Fruit fly (Drosophila melanogaster) whole organism, prepupa: ENCODE results near the gene Pfas.

ENCODE experiments used
- CG10631 ChIP-seq: fragments of 200-800 bp; sonication (Bioruptor generic); optimal IDR thresholded peaks from 2 replicates; lab custom pipeline; 2016; ENCODE audit warnings: missing biosample characterization, missing genetic modification characterization
- CG10669 ChIP-seq: fragments of 200-800 bp; sonication (Bioruptor generic); optimal IDR thresholded peaks from 3 replicates; lab custom pipeline; 2018; ENCODE audit warnings: missing biosample characterization, mild to moderate bottlenecking, missing genetic modification characterization, moderate library complexity
- CG11294 ChIP-seq: fragments of 200-800 bp; sonication (Bioruptor generic); IDR thresholded peaks from 2 replicates; pipeline ENCODE4 v1.3.6; 2022; ENCODE audit warnings: missing biosample characterization, missing genetic modification characterization
- CG11762 ChIP-seq: fragments of 200-800 bp; sonication (Bioruptor generic); optimal IDR thresholded peaks from 3 replicates; lab custom pipeline; 2016; ENCODE audit warnings: missing biosample characterization, missing genetic modification characterization; ENCODE audit not compliant: insufficient read depth
- CG11902 ChIP-seq: fragments of 200-800 bp; sonication (Bioruptor generic); optimal IDR thresholded peaks from 3 replicates; lab custom pipeline; 2016; ENCODE audit warnings: missing biosample characterization, missing genetic modification characterization
- CG15336 ChIP-seq: fragments of 200-800 bp; sonication (Bioruptor generic); IDR thresholded peaks from 2 replicates; pipeline ENCODE4 v1.3.6; 2022; ENCODE audit warnings: missing biosample characterization, missing genetic modification characterization
- CG3032 ChIP-seq: fragments of 200-800 bp; optimal IDR thresholded peaks from 2 replicates; lab custom pipeline; 2019; ENCODE audit warnings: missing biosample characterization, mild to moderate bottlenecking, missing genetic modification characterization, moderate library complexity
- CG31627 ChIP-seq: fragments of 200-800 bp; sonication (Bioruptor generic); optimal IDR thresholded peaks from 3 replicates; lab custom pipeline; 2016; ENCODE audit warnings: missing biosample characterization, missing genetic modification characterization
- CG32006 ChIP-seq: fragments of 200-800 bp; sonication (Bioruptor generic); optimal IDR thresholded peaks from 3 replicates; lab custom pipeline; 2017; ENCODE audit warnings: missing biosample characterization, mild to moderate bottlenecking, missing genetic modification characterization
- CG34406 ChIP-seq: fragments of 200-800 bp; sonication (Bioruptor generic); optimal IDR thresholded peaks from 3 replicates; lab custom pipeline; 2016; ENCODE audit warnings: missing biosample characterization, missing genetic modification characterization
- CG3919 ChIP-seq: fragments of 200-800 bp; sonication (Bioruptor generic); optimal IDR thresholded peaks from 3 replicates; lab custom pipeline; 2016; ENCODE audit warnings: missing biosample characterization, missing genetic modification characterization
- CG4318 ChIP-seq: fragments of 200-800 bp; sonication (Bioruptor generic); optimal IDR thresholded peaks from 3 replicates; lab custom pipeline; 2017; ENCODE audit warnings: missing biosample characterization, mild to moderate bottlenecking, missing genetic modification characterization
- CG6792 ChIP-seq: fragments of 200-800 bp; sonication (Bioruptor generic); optimal IDR thresholded peaks from 3 replicates; lab custom pipeline; 2016; ENCODE audit warnings: missing biosample characterization, missing genetic modification characterization
- CG6808 ChIP-seq: fragments of 200-800 bp; sonication (Bioruptor generic); optimal IDR thresholded peaks from 3 replicates; lab custom pipeline; 2017; ENCODE audit warnings: missing biosample characterization, missing genetic modification characterization, mild to moderate bottlenecking, moderate library complexity, missing genetic modification reagents
- CG8119 ChIP-seq: fragments of 200-800 bp; sonication (Bioruptor generic); IDR thresholded peaks from 3 replicates; pipeline ENCODE4 v1.3.6; 2022; ENCODE audit warnings: missing biosample characterization, missing genetic modification characterization
- CG8319 ChIP-seq: fragments of 200-800 bp; sonication (Bioruptor generic); optimal IDR thresholded peaks from 3 replicates; lab custom pipeline; 2016; ENCODE audit warnings: missing biosample characterization, missing genetic modification characterization
- CG8632 ChIP-seq: fragments of 200-800 bp; sonication (Bioruptor generic); optimal IDR thresholded peaks from 3 replicates; lab custom pipeline; 2016; ENCODE audit warnings: missing biosample characterization, missing genetic modification characterization
- CG9139 ChIP-seq: fragments of 200-800 bp; sonication (Bioruptor generic); optimal IDR thresholded peaks from 3 replicates; lab custom pipeline; 2017; ENCODE audit warnings: missing biosample characterization, mild to moderate bottlenecking, missing genetic modification characterization
- Eip93F ChIP-seq: fragments of 200-800 bp; sonication (Bioruptor generic); optimal IDR thresholded peaks from 2 replicates; lab custom pipeline; 2016; ENCODE audit warnings: missing biosample characterization, mild to moderate bottlenecking, missing genetic modification characterization
- Ets21C ChIP-seq: fragments of 200-800 bp; sonication (Bioruptor generic); optimal IDR thresholded peaks from 3 replicates; lab custom pipeline; 2016; ENCODE audit warnings: missing biosample characterization, missing genetic modification characterization
- Ets96B ChIP-seq: fragments of 200-800 bp; optimal IDR thresholded peaks from 2 replicates; lab custom pipeline; 2019; ENCODE audit warnings: missing biosample characterization, mild to moderate bottlenecking, missing genetic modification characterization, moderate library complexity
- Gug ChIP-seq: fragments of 200-800 bp; sonication (Bioruptor generic); IDR thresholded peaks from 2 replicates; pipeline ENCODE4 v1.3.6; 2022; ENCODE audit warnings: missing biosample characterization, missing genetic modification characterization
- Hr39 ChIP-seq: fragments of 200-800 bp; sonication (Bioruptor generic); optimal IDR thresholded peaks from 2 replicates; lab custom pipeline; 2016; ENCODE audit warnings: missing biosample characterization, missing genetic modification characterization
- Hr4 ChIP-seq: fragments of 200-800 bp; sonication (Bioruptor generic); optimal IDR thresholded peaks from 3 replicates; lab custom pipeline; 2016; ENCODE audit warnings: missing biosample characterization, missing genetic modification characterization
- Lpt ChIP-seq: fragments of 200-800 bp; sonication (Bioruptor generic); optimal IDR thresholded peaks from 3 replicates; lab custom pipeline; 2016; ENCODE audit warnings: missing biosample characterization, missing genetic modification characterization
- Met ChIP-seq: fragments of 200-800 bp; sonication (Bioruptor generic); optimal IDR thresholded peaks from 3 replicates; lab custom pipeline; 2016; ENCODE audit warnings: missing biosample characterization, missing genetic modification characterization
- OdsH ChIP-seq: fragments of 200-800 bp; sonication (Bioruptor generic); optimal IDR thresholded peaks from 3 replicates; lab custom pipeline; 2016; ENCODE audit warnings: missing biosample characterization, missing genetic modification characterization
- Smox ChIP-seq: fragments of 200-800 bp; sonication (Bioruptor generic); optimal IDR thresholded peaks from 3 replicates; lab custom pipeline; 2016; ENCODE audit warnings: missing biosample characterization, missing genetic modification characterization
- Sox15 ChIP-seq: fragments of 200-800 bp; sonication (Bioruptor generic); optimal IDR thresholded peaks from 3 replicates; lab custom pipeline; 2016; ENCODE audit warnings: missing biosample characterization, missing genetic modification characterization
- achi ChIP-seq: fragments of 200-800 bp; sonication (Bioruptor generic); optimal IDR thresholded peaks from 3 replicates; lab custom pipeline; 2016; ENCODE audit warnings: missing biosample characterization, missing genetic modification characterization
- acj6 ChIP-seq: fragments of 200-800 bp; sonication (Bioruptor generic); optimal IDR thresholded peaks from 3 replicates; lab custom pipeline; 2016; ENCODE audit warnings: missing biosample characterization, missing genetic modification characterization
- dsx ChIP-seq: fragments of 200-800 bp; optimal IDR thresholded peaks from 3 replicates; lab custom pipeline; 2019; ENCODE audit warnings: missing biosample characterization, mild to moderate bottlenecking, missing genetic modification characterization, moderate library complexity; ENCODE audit not compliant: poor library complexity, severe bottlenecking
- eg ChIP-seq: fragments of 200-800 bp; sonication (Bioruptor generic); IDR thresholded peaks from 3 replicates; pipeline ENCODE4 v1.3.6; 2022; ENCODE audit warnings: missing biosample characterization, missing genetic modification characterization
- esn ChIP-seq: fragments of 200-800 bp; sonication (Bioruptor generic); optimal IDR thresholded peaks from 2 replicates; lab custom pipeline; 2016; ENCODE audit warnings: missing biosample characterization, mild to moderate bottlenecking, missing genetic modification characterization, moderate library complexity
- fd59A ChIP-seq: fragments of 200-800 bp; sonication (Bioruptor generic); optimal IDR thresholded peaks from 2 replicates; lab custom pipeline; 2017; ENCODE audit warnings: missing biosample characterization, mild to moderate bottlenecking, missing genetic modification characterization, missing genetic modification reagents
- lz ChIP-seq: fragments of 200-800 bp; sonication (Bioruptor generic); optimal IDR thresholded peaks from 3 replicates; lab custom pipeline; 2016; ENCODE audit warnings: missing biosample characterization, missing genetic modification characterization
- pdm3 ChIP-seq: fragments of 200-800 bp; sonication (Bioruptor generic); optimal IDR thresholded peaks from 3 replicates; lab custom pipeline; 2016; ENCODE audit warnings: missing biosample characterization, missing genetic modification characterization
- spab ChIP-seq: fragments of 200-800 bp; sonication (Bioruptor generic); optimal IDR thresholded peaks from 2 replicates; lab custom pipeline; 2017; ENCODE audit warnings: missing biosample characterization, mild to moderate bottlenecking, missing genetic modification characterization, missing genetic modification reagents
- ss ChIP-seq, 2 experiments: fragments of 200-800 bp; sonication (Bioruptor generic); optimal IDR thresholded peaks; 2 replicates in 1 of 2; 3 replicates in 1 of 2; lab custom pipeline; 2017 to 2018; ENCODE audit warnings: mild to moderate bottlenecking in 2 of 2, missing biosample characterization in 2 of 2, missing genetic modification characterization in 2 of 2, moderate library complexity in 1 of 2
- svp ChIP-seq: fragments of 200-800 bp; sonication (Bioruptor generic); peaks from one replicate; lab custom pipeline; 2016; ENCODE audit warnings: missing biosample characterization, missing genetic modification characterization
- topi ChIP-seq: fragments of 200-800 bp; sonication (Bioruptor generic); optimal IDR thresholded peaks from 3 replicates; lab custom pipeline; 2016; ENCODE audit warnings: missing biosample characterization, missing genetic modification characterization
- vri ChIP-seq: fragments of 200-800 bp; sonication (Bioruptor generic); optimal IDR thresholded peaks from 3 replicates; lab custom pipeline; 2016; ENCODE audit warnings: missing biosample characterization, mild to moderate bottlenecking, missing genetic modification characterization

The Pfas gene

DNA sequence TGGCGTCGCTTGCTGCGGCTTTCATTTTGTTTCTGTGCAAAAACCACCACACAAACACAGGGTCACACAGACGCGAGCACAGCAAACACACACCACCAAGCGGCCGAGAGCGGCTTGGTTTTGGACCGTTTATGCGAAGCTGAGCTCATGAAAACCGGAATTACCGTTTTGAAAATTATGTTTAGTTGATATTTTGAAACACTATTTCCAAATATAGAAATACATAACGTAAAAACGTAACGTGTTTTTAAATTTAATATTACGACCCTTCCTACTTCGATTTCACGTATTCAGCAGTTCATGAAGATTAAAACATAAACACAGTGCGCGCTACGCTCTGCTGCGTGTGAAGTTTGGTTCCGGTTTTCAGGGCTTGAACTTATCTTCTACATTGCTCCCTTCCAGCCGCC, 5.4 kb upstream of the Pfas start (continued):
- TF ChIP-seq topi (GFP tag; lab: Kevin White, UChicago): peak; percentile 98
- TF ChIP-seq CG3032 (tag; lab: Kevin White, UChicago): peak; percentile 93
- peak; percentile 79 for TF ChIP-seq CG11902 (GFP tag; lab: Kevin White, UChicago)
- TF ChIP-seq pdm3 (GFP tag; lab: Kevin White, UChicago): peak; percentile 96
- no peak for TF ChIP-seq CG4318 (GFP tag; lab: Kevin White, UChicago)
- peak; percentile 98 for TF ChIP-seq esn (GFP tag; lab: Kevin White, UChicago)
- peak; percentile 93 for TF ChIP-seq CG6808 (GFP tag; lab: Kevin White, UChicago)
- peak; percentile 94 for TF ChIP-seq dsx
- TF ChIP-seq Gug (GFP tag; lab: Robert Waterston, UW): peak; percentile 89
- peak; percentile 94 for TF ChIP-seq acj6 (GFP tag; lab: Kevin White, UChicago)
- TF ChIP-seq svp: peak; percentile 98
- TF ChIP-seq CG15336 (GFP tag; lab: Robert Waterston, UW): peak; percentile 99
- TF ChIP-seq CG11762 (GFP tag; lab: Kevin White, UChicago): peak; percentile 93
- TF ChIP-seq CG6792 (GFP tag; lab: Kevin White, UChicago): peak; percentile 97
- TF ChIP-seq fd59A (GFP tag; lab: Kevin White, UChicago): peak; percentile 88
- peak; percentile 92 for TF ChIP-seq Lpt (GFP tag; lab: Kevin White, UChicago)
- TF ChIP-seq ss (GFP tag; optimal IDR thresholded peaks at IDR 0.05; lab: Kevin White, UChicago): peak; percentile 96
- peak; percentile 97 for TF ChIP-seq eg (GFP tag; lab: Robert Waterston, UW)
- peak; percentile 98 for TF ChIP-seq CG8119 (GFP tag; lab: Robert Waterston, UW)
- TF ChIP-seq CG10669 (GFP tag; lab: Kevin White, UChicago): peak; percentile 89
- peak; percentile 94 for TF ChIP-seq CG8632 (GFP tag; lab: Kevin White, UChicago)
- TF ChIP-seq CG10631 (GFP tag; lab: Kevin White, UChicago): peak; percentile 91
- peak; percentile 95 for TF ChIP-seq Ets96B
- TF ChIP-seq CG34406: peak; percentile 96
- peak; percentile 97 for TF ChIP-seq CG32006 (GFP tag; lab: Kevin White, UChicago)
- TF ChIP-seq Met (GFP tag; lab: Kevin White, UChicago): peak; percentile 96
- peak; percentile 97 for TF ChIP-seq lz
- peak; percentile 97 for TF ChIP-seq CG3919 (GFP tag; lab: Kevin White, UChicago)
- TF ChIP-seq achi (GFP tag; lab: Kevin White, UChicago): peak; percentile 96
- peak; percentile 82 for TF ChIP-seq Sox15 (GFP tag; lab: Kevin White, UChicago)
- TF ChIP-seq CG11294 (GFP tag; lab: Robert Waterston, UW): peak; percentile 91
- peak; percentile 90 for TF ChIP-seq spab
- peak; percentile 94 for TF ChIP-seq CG31627
- peak; percentile 96 for TF ChIP-seq Smox (GFP tag; lab: Kevin White, UChicago)
- peak; percentile 93 for TF ChIP-seq Hr39 (GFP tag; lab: Kevin White, UChicago)
- peak; percentile 95 for TF ChIP-seq OdsH (GFP tag; lab: Kevin White, UChicago)
- TF ChIP-seq CG9139 (GFP tag; lab: Kevin White, UChicago): peak; percentile 94
- peak; percentile 96 for TF ChIP-seq vri (GFP tag; lab: Kevin White, UChicago)
- TF ChIP-seq Hr4: peak; percentile 97
- TF ChIP-seq, all 60 proteins: peak for 57

DNA sequence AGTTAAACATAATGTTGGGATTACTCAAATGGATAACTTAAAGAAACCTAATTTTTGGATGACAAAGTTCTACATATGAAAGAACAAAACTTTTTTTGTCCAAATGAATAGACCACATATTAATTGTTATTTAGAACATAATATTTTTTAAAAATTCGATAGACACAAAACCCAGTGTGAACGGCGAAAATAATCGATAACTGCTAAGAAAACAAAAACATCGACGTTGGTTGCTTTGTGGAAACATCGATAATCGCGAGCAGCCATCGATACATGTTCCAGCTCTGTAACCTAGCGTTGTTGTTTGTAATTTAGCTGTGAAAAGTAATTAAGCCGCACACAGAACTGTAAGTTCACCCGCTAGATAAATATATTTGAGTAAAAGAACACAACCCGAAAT, 4.7 kb upstream of the Pfas start, which contains the start of gene CG9135:
TSS of gene CG9135 (plus strand) at position 226 of the 400 bp plus-strand sequence.
- TF ChIP-seq CG8319 (GFP tag; lab: Kevin White, UChicago) (no peak), Eip93F (GFP tag; lab: Kevin White, UChicago) (no peak), Lpt (GFP tag; lab: Kevin White, UChicago) (no peak), Ets21C (GFP tag; lab: Kevin White, UChicago) (no peak)
